Worm (Caenorhabditis elegans) whole organism, L2 larva: ENCODE measurements around the gene F10A3.17.

Source experiments
- dmd-4 ChIP-seq: sonication (generic microtip); optimal IDR thresholded peaks from 2 replicates; lab custom pipeline; 2017; ENCODE audit warnings: missing biosample characterization, missing genetic modification characterization
- elt-3 ChIP-seq: sonication (generic microtip); optimal IDR thresholded peaks from 2 replicates; lab custom pipeline; 2017; ENCODE audit warnings: missing biosample characterization, missing genetic modification characterization
- mbf-1 ChIP-seq: sonication (generic microtip); optimal IDR thresholded peaks from 2 replicates; lab custom pipeline; 2017; ENCODE audit warnings: missing biosample characterization, missing genetic modification characterization
- nhr-11 ChIP-seq: fragments of 150-350 bp; optimal IDR thresholded peaks from 2 replicates; lab custom pipeline; 2014; ENCODE audit warnings: missing biosample characterization, missing genetic modification characterization
- nhr-12 ChIP-seq: fragments of 150-350 bp; optimal IDR thresholded peaks from 2 replicates; lab custom pipeline; 2014; ENCODE audit warnings: missing biosample characterization, missing genetic modification characterization
- snpc-4 ChIP-seq: fragments of 150-350 bp; optimal IDR thresholded peaks from 2 replicates; lab custom pipeline; 2014; ENCODE audit warnings: missing biosample characterization, missing genetic modification characterization

- TF ChIP-seq nhr-12 (tag; lab: Kevin White, UChicago), result no peak
- no peak for TF ChIP-seq nhr-11 (tag; lab: Kevin White, UChicago)
- TF ChIP-seq mbf-1 (tag; lab: Kevin White, UChicago), result no peak
- TF ChIP-seq elt-3 (tag; lab: Kevin White, UChicago), result no peak
- no peak for TF ChIP-seq snpc-4 (tag; lab: Kevin White, UChicago)
- no peak for TF ChIP-seq dmd-4 (tag; lab: Kevin White, UChicago)
Observed at ce11 chrV:16180350-16180749, 20.9 kb upstream of the F10A3.17 start, which contains the start of gene str-106.
